Worm (Caenorhabditis elegans): ENCODE data around the gene oac-30.

Gene oac-30

DNA sequence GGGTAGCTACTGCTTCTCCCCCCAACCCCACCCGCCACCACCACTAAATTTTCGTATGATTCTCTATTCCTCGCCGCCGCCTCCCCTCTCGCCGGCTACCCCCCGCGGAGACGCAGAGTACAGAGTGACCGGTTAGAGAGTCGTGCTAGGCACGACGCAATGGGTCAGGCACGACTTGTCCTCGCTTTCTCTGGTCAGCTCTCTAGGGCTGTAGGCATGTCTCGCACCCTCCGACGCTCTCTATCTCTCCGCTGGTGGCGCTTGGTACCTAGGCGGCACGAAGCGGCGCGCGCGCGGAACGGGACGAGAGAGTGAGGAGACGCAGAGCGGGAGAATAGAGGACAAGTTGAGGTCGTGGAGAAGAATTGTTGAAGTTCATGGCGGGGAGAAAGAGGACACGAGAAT, 19.8 kb downstream of the oac-30 start (continued):
- peak; percentile 35 for TF ChIP-seq cey-2 (tag; optimal IDR thresholded peaks at IDR 0.05; ENCODE audit: borderline replicate concordance, insufficient read depth)
- TF ChIP-seq dve-1 (tag; optimal IDR thresholded peaks at IDR 0.05; ENCODE audit: insufficient read depth) = peak; percentile 89
- TF ChIP-seq nhr-76 (tag; optimal IDR thresholded peaks at IDR 0.05) = no peak
- TF ChIP-seq arid-1 (GFP tag; conservative IDR thresholded peaks at IDR 0.05) = peak; percentile 63
- TF ChIP-seq jun-1 (tag; optimal IDR thresholded peaks at IDR 0.05) = peak; percentile 39
- TF ChIP-seq ZK337.2 (GFP tag; IDR thresholded peaks at IDR 0.05) = no peak
- TF ChIP-seq nhr-6 (tag; optimal IDR thresholded peaks at IDR 0.05) = peak; percentile 58
- TF ChIP-seq egl-27 (tag; optimal IDR thresholded peaks at IDR 0.05) = no peak
- no peak for TF ChIP-seq ama-1 (optimal IDR thresholded peaks at IDR 0.05)
- TF ChIP-seq mdl-1 (tag; optimal IDR thresholded peaks at IDR 0.05) = peak; percentile 94 to 95
- TF ChIP-seq ceh-82 (tag; optimal IDR thresholded peaks at IDR 0.05) = no peak
- TF ChIP-seq set-16 (GFP tag; IDR thresholded peaks at IDR 0.05) = peak; percentile 100
- peak; percentile 92 for TF ChIP-seq hlh-30 (tag; optimal IDR thresholded peaks at IDR 0.05; ENCODE audit: insufficient read depth)
- TF ChIP-seq daf-19 (GFP tag; conservative IDR thresholded peaks at IDR 0.05) = no peak
- peak; percentile 53 for TF ChIP-seq gei-8 (GFP tag; optimal IDR thresholded peaks at IDR 0.05)
- no peak for TF ChIP-seq ztf-11 (tag; optimal IDR thresholded peaks at IDR 0.05)
- TF ChIP-seq mxl-2 (GFP tag; conservative IDR thresholded peaks at IDR 0.05) = no peak
- TF ChIP-seq lsy-2 (tag; optimal IDR thresholded peaks at IDR 0.05) = peak; percentile 69 to 75
- peak; percentile 76 for TF ChIP-seq nhr-25 (tag; optimal IDR thresholded peaks at IDR 0.05; ENCODE audit: borderline replicate concordance, insufficient read depth)
- TF ChIP-seq saeg-2 (GFP tag; IDR thresholded peaks at IDR 0.05) = peak; percentile 88
- peak; percentile 70 for TF ChIP-seq nhr-28 (tag; optimal IDR thresholded peaks at IDR 0.05)
- peak; percentile 61 for TF ChIP-seq spr-3 (GFP tag; optimal IDR thresholded peaks at IDR 0.05)
- peak; percentile 93 for TF ChIP-seq hmg-1.1 (GFP tag; IDR thresholded peaks at IDR 0.05)
- TF ChIP-seq unc-62 (GFP tag; optimal IDR thresholded peaks at IDR 0.05 in 1 of 2) = peak in 1 of 2 experiments; percentile 99
- no peak for TF ChIP-seq unc-62 (tag; optimal IDR thresholded peaks at IDR 0.05)
- TF ChIP-seq nhr-102 (tag; optimal IDR thresholded peaks at IDR 0.05) = peak; percentile 84
- peak; percentile 80 for TF ChIP-seq rbr-2 (tag; optimal IDR thresholded peaks at IDR 0.05)
- peak; percentile 51 for TF ChIP-seq dpl-1 (GFP tag; optimal IDR thresholded peaks at IDR 0.05)
- peak; percentile 97 for TF ChIP-seq nhr-48 (tag; optimal IDR thresholded peaks at IDR 0.05)
- TF ChIP-seq F10B5.3 (tag; optimal IDR thresholded peaks at IDR 0.05) = peak; percentile 61
- TF ChIP-seq mdt-29 (GFP tag; IDR thresholded peaks at IDR 0.05) = no peak
- no peak for TF ChIP-seq php-3 (GFP tag; IDR thresholded peaks at IDR 0.05)
- peak; percentile 43 for TF ChIP-seq F37D6.2 (tag; optimal IDR thresholded peaks at IDR 0.05)
- TF ChIP-seq nhr-42 (GFP tag; IDR thresholded peaks at IDR 0.05) = peak; percentile 80
- TF ChIP-seq zip-2 (tag; optimal IDR thresholded peaks at IDR 0.05) = no peak
- peak; percentile 77; the same call in 1 of the 2 replicates for TF ChIP-seq pha-4 (GFP tag; IDR thresholded peaks at IDR 0.05)
- no peak for TF ChIP-seq pha-4 (tag; optimal IDR thresholded peaks at IDR 0.05)
- TF ChIP-seq lin-13 (GFP tag; optimal IDR thresholded peaks at IDR 0.05) = peak; percentile 51
- peak; percentile 83 for TF ChIP-seq ctbp-1 (GFP tag; IDR thresholded peaks at IDR 0.05)
- TF ChIP-seq lin-29 (GFP tag; IDR thresholded peaks at IDR 0.05) = peak; percentile 75
- TF ChIP-seq hlh-11 (tag; optimal IDR thresholded peaks at IDR 0.05) = peak; percentile 99
- TF ChIP-seq madf-5 (GFP tag; IDR thresholded peaks at IDR 0.05) = peak; percentile 24 to 87; a peak in 2 of 4 replicates
- no peak for TF ChIP-seq dmd-9 (GFP tag; IDR thresholded peaks at IDR 0.05)
- no peak for TF ChIP-seq ceh-32 (tag; optimal IDR thresholded peaks at IDR 0.05; ENCODE audit: poor library complexity)
- TF ChIP-seq ceh-44 (GFP tag; IDR thresholded peaks at IDR 0.05) = 0 out of 2 replicates have a peak, but pooled peaks have one; percentile 32
- TF ChIP-seq attf-4 (tag; optimal IDR thresholded peaks at IDR 0.05) = peak; percentile 20
- peak; percentile 61; the same call in 1 of the 2 replicates for TF ChIP-seq snpc-1.2 (GFP tag; IDR thresholded peaks at IDR 0.05)
- peak in 1 of 2 experiments; percentile 84 for TF ChIP-seq hif-1 (tag; optimal IDR thresholded peaks at IDR 0.05)
- peak; percentile 63 for TF ChIP-seq dmd-6 (GFP tag; IDR thresholded peaks at IDR 0.05)
- TF ChIP-seq nhr-77 (tag; optimal IDR thresholded peaks at IDR 0.05) = peak; percentile 53
- TF ChIP-seq nhr-41 (GFP tag; IDR thresholded peaks at IDR 0.05) = peak; percentile 86
